Fruit fly (Drosophila melanogaster) whole organism, adult: ENCODE results near the gene CG15147.

Experiments
- CG12768 ChIP-seq: fragments of 200-800 bp; sonication (Bioruptor generic); optimal IDR thresholded peaks from 2 replicates; lab custom pipeline; 2017; ENCODE audit warnings: missing biosample characterization, missing genetic modification characterization, mild to moderate bottlenecking, moderate library complexity, missing genetic modification reagents
- CG14711 ChIP-seq: fragments of 200-800 bp; sonication (Bioruptor generic); optimal IDR thresholded peaks from 2 replicates; lab custom pipeline; 2018; ENCODE audit warnings: missing biosample characterization, mild to moderate bottlenecking, missing genetic modification characterization, moderate library complexity
- CG1620 ChIP-seq: fragments of 200-800 bp; sonication (Bioruptor generic); optimal IDR thresholded peaks from 2 replicates; lab custom pipeline; 2016; ENCODE audit warnings: missing biosample characterization, missing genetic modification characterization
- CG5204 ChIP-seq: fragments of 200-800 bp; sonication (Bioruptor generic); optimal IDR thresholded peaks from 2 replicates; lab custom pipeline; 2016; ENCODE audit warnings: missing biosample characterization, missing genetic modification characterization
- CG7045 ChIP-seq: fragments of 200-800 bp; sonication (Bioruptor generic); optimal IDR thresholded peaks from 2 replicates; lab custom pipeline; 2017; ENCODE audit warnings: missing biosample characterization, mild to moderate bottlenecking, missing genetic modification characterization
- CG7101 ChIP-seq: fragments of 200-800 bp; sonication (Bioruptor generic); optimal IDR thresholded peaks from 2 replicates; lab custom pipeline; 2018; ENCODE audit warnings: missing biosample characterization, mild to moderate bottlenecking, missing genetic modification characterization, moderate library complexity
- Crg-1 ChIP-seq: fragments of 200-800 bp; sonication (Bioruptor generic); optimal IDR thresholded peaks from 2 replicates; lab custom pipeline; 2016; ENCODE audit warnings: missing biosample characterization, missing genetic modification characterization
- bab1 ChIP-seq: fragments of 200-800 bp; sonication (Bioruptor generic); optimal IDR thresholded peaks from 3 replicates; lab custom pipeline; 2019; ENCODE audit warnings: missing biosample characterization, mild to moderate bottlenecking, missing genetic modification characterization, moderate library complexity
- ovo ChIP-seq: fragments of 200-800 bp; sonication (Bioruptor generic); optimal IDR thresholded peaks from 2 replicates; lab custom pipeline; 2016; ENCODE audit warnings: missing biosample characterization, missing genetic modification characterization
- tj ChIP-seq: fragments of 200-800 bp; sonication (Bioruptor generic); optimal IDR thresholded peaks from 3 replicates; lab custom pipeline; 2017; ENCODE audit warnings: missing biosample characterization, mild to moderate bottlenecking, missing genetic modification characterization, moderate library complexity
- toe ChIP-seq: fragments of 200-800 bp; sonication (Bioruptor generic); optimal IDR thresholded peaks from 2 replicates; lab custom pipeline; 2016; ENCODE audit warnings: missing biosample characterization, missing genetic modification characterization

DNA sequence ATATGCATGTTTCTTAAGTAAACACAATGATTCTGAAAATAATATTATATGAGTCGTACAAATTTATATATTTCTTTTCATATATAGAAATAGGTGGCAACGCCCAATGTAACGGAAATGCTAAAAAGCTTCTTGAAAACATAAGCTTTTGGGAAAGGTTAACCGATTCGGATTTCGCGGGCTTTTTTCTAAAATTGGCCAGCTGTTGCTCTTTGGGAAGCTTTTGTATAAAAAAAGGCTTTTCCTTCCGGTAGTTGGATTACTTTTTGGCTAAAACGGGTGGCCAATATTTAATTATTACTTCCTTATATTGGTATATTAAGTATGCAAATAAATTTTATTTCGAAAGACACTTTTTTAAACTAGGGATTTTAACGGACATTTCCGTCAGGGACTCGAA, 32.1 kb downstream of the CG15147 start:
- TF ChIP-seq CG14711 (tag; lab: Kevin White, UChicago) (no peak), ovo (GFP tag; lab: Kevin White, UChicago) (no peak), CG7101 (no peak), bab1 (GFP tag; lab: Kevin White, UChicago) (no peak), CG7045 (no peak), CG5204 (no peak), Crg-1 (GFP tag; lab: Kevin White, UChicago) (no peak), CG1620 (no peak), toe (GFP tag; lab: Kevin White, UChicago) (no peak), CG12768 (GFP tag; lab: Kevin White, UChicago) (no peak), tj (GFP tag; lab: Kevin White, UChicago) (no peak)
